Worm (Caenorhabditis elegans): ENCODE results near the gene cyn-16.

DNA sequence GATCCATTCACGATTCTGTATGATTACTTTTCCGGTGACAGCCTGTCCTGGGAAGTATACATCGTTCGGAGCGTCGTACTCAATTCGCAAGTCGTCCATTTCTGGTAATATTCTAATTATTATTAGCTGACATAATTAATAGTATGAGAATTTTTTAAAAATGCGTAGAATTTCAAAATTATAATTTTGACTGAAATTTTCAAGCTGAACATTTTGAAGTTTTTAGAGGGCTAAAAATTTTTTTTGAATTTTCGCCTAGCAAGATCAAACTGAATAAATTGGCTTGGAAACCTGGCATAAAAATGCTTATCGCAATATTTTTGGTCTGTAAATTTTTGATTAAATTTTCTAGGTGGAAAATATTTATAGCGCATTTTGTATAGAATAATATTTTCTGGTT is 26.0 kb upstream of the cyn-16 start, which contains the start of gene arrd-7:
- no peak for TF ChIP-seq snpc-4 (tag; optimal IDR thresholded peaks at IDR 0.05)
- TF ChIP-seq ceh-82 (tag; optimal IDR thresholded peaks at IDR 0.05): no peak
